Fruit fly (Drosophila melanogaster) whole organism: ENCODE results near the gene CG43394.

Experiments
- CG8478 ChIP-seq: fragments of >200 bp; optimal IDR thresholded peaks from 2 replicates; lab custom pipeline; 2018; ENCODE audit warnings: inconsistent platforms
- Dll ChIP-seq: fragments of >200 bp; optimal IDR thresholded peaks from 2 replicates; lab custom pipeline; 2017
- EcR ChIP-seq, 2 experiments: fragments of >200 bp; optimal IDR thresholded peaks; 2 replicates each; lab custom pipeline; 2017; ENCODE audit warnings: missing biosample characterization in 2 of 2, missing genetic modification characterization in 2 of 2, missing genetic modification reagents in 2 of 2
- pan ChIP-seq: fragments of >200 bp; optimal IDR thresholded peaks from 2 replicates; lab custom pipeline; 2017
- psq ChIP-seq: fragments of >200 bp; optimal IDR thresholded peaks from 2 replicates; lab custom pipeline; 2017
- usp ChIP-seq: fragments of >200 bp; optimal IDR thresholded peaks from 2 replicates; lab custom pipeline; 2017; ENCODE audit warnings: missing biosample characterization, missing genetic modification characterization, mixed read lengths

The CG43394 gene

dm6 chr2L:8123711-8124379 lies 21.7 kb upstream of the CG43394 start, which contains the start of the genes mon2 and CG8673:
Gene mon2, minus strand, starts transcription at chr2L:8124010.
Gene CG8673, plus strand, starts transcription at chr2L:8124329.
- TF ChIP-seq EcR (GFP tag; optimal IDR thresholded peaks at IDR 0.05; lab: Kevin White, UChicago) (no peak), CG8478 (lab: Kevin White, UChicago) (no peak), pan (lab: Kevin White, UChicago) (no peak), Dll (lab: Kevin White, UChicago) (no peak), psq (lab: Kevin White, UChicago) (no peak), usp (GFP tag; lab: Kevin White, UChicago) (no peak)

- TF ChIP-seq pan (lab: Kevin White, UChicago) (no peak), psq (lab: Kevin White, UChicago) (no peak), usp (GFP tag; lab: Kevin White, UChicago) (no peak), Dll (lab: Kevin White, UChicago) (no peak), EcR (GFP tag; optimal IDR thresholded peaks at IDR 0.05; lab: Kevin White, UChicago) (no peak), CG8478 (lab: Kevin White, UChicago) (no peak)
Measured at dm6 chr2L:8126849-8127602, 18.5 kb upstream of the CG43394 start, which contains the start of the genes CG12375 and CG8668. Gene CG12375, minus strand, starts transcription at chr2L:8126890. Gene CG8668, plus strand, starts transcription at chr2L:8127001.

dm6 chr2L:8128911-8129310 lies 16.6 kb upstream of the CG43394 start:
- TF ChIP-seq psq (lab: Kevin White, UChicago) (no peak), EcR (GFP tag; optimal IDR thresholded peaks at IDR 0.05; lab: Kevin White, UChicago) (no peak), Dll (lab: Kevin White, UChicago) (no peak), usp (GFP tag; lab: Kevin White, UChicago) (no peak), CG8478 (lab: Kevin White, UChicago) (no peak), pan (lab: Kevin White, UChicago) (no peak)

- no peak for TF ChIP-seq Dll (lab: Kevin White, UChicago)
- no peak for TF ChIP-seq psq (lab: Kevin White, UChicago)
- TF ChIP-seq usp (GFP tag; lab: Kevin White, UChicago) = no peak
- TF ChIP-seq pan (lab: Kevin White, UChicago) = no peak
- TF ChIP-seq CG8478 (lab: Kevin White, UChicago) = no peak
- TF ChIP-seq EcR (GFP tag; optimal IDR thresholded peaks at IDR 0.05; lab: Kevin White, UChicago) = no peak
Measured at dm6 chr2L:8129996-8130641, 15.4 kb upstream of the CG43394 start.

dm6 chr2L:8130729-8131128 lies 14.8 kb upstream of the CG43394 start:
- TF ChIP-seq psq (lab: Kevin White, UChicago) (no peak), EcR (GFP tag; optimal IDR thresholded peaks at IDR 0.05; lab: Kevin White, UChicago) (no peak), usp (GFP tag; lab: Kevin White, UChicago) (no peak), CG8478 (lab: Kevin White, UChicago) (no peak), Dll (lab: Kevin White, UChicago) (no peak), pan (lab: Kevin White, UChicago) (no peak)

dm6 chr2L:8133772-8134386 lies 11.7 kb upstream of the CG43394 start:
- TF ChIP-seq Dll (lab: Kevin White, UChicago) (no peak), usp (GFP tag; lab: Kevin White, UChicago) (no peak), pan (lab: Kevin White, UChicago) (no peak), psq (lab: Kevin White, UChicago) (no peak)

- TF ChIP-seq Dll (lab: Kevin White, UChicago) (no peak), usp (GFP tag; lab: Kevin White, UChicago) (no peak), CG8478 (lab: Kevin White, UChicago) (no peak), psq (lab: Kevin White, UChicago) (no peak), EcR (GFP tag; optimal IDR thresholded peaks at IDR 0.05; lab: Kevin White, UChicago) (no peak), pan (lab: Kevin White, UChicago) (no peak)
Measured at dm6 chr2L:8142760-8143159, 2.8 kb upstream of the CG43394 start.

- no peak for TF ChIP-seq psq (lab: Kevin White, UChicago)
- no peak for TF ChIP-seq CG8478 (lab: Kevin White, UChicago)
- no peak for TF ChIP-seq Dll (lab: Kevin White, UChicago)
- TF ChIP-seq usp (GFP tag; lab: Kevin White, UChicago) = no peak
- no peak for TF ChIP-seq pan (lab: Kevin White, UChicago)
Measured at dm6 chr2L:8143947-8144346, 1.6 kb upstream of the CG43394 start, which contains the start of gene CG42762. Gene CG42762, minus strand, starts transcription at chr2L:8144047.

dm6 chr2L:8146994-8147661 lies 1.6 kb downstream of the CG43394 start, which contains the start of gene CG31606:
Gene CG31606, plus strand, starts transcription at chr2L:8147611.
- TF ChIP-seq usp (GFP tag; lab: Kevin White, UChicago) (no peak), Dll (lab: Kevin White, UChicago) (no peak), pan (lab: Kevin White, UChicago) (no peak), CG8478 (lab: Kevin White, UChicago) (no peak), psq (lab: Kevin White, UChicago) (no peak), EcR (GFP tag; optimal IDR thresholded peaks at IDR 0.05; lab: Kevin White, UChicago) (no peak)
